Worm (Caenorhabditis elegans): ENCODE measurements around the gene F19D8.2.

ce11 chrX:13873324-13873933 is 39.2 kb downstream of the F19D8.2 start:
- no peak for TF ChIP-seq grh-1 (GFP tag; IDR thresholded peaks at IDR 0.05)
- TF ChIP-seq mdl-1 (tag; optimal IDR thresholded peaks at IDR 0.05) = no peak
- TF ChIP-seq unc-62 (GFP tag; optimal IDR thresholded peaks at IDR 0.05) = no peak
- no peak for TF ChIP-seq ama-1 (optimal IDR thresholded peaks at IDR 0.05)
